Worm (Caenorhabditis elegans) whole organism, midembryonic: ENCODE data around the gene E02H1.6.

Experiments used
- T22C8.4 ChIP-seq: fragments of 200-800 bp; sonication (Bioruptor generic); IDR thresholded peaks from 2 replicates; pipeline ENCODE4 v1.3.6; 2022; ENCODE audit warnings: missing genetic modification characterization, missing compliant biosample characterization
- flt-1 ChIP-seq: fragments of 200-800 bp; sonication (Bioruptor generic); IDR thresholded peaks from 2 replicates; pipeline ENCODE4 v1.3.6; 2022; ENCODE audit warnings: missing genetic modification characterization, missing compliant biosample characterization
- med-1 ChIP-seq: sonication (generic microtip); optimal IDR thresholded peaks from 2 replicates; lab custom pipeline; 2017; ENCODE audit warnings: missing genetic modification characterization, mild to moderate bottlenecking, missing compliant biosample characterization, antibody characterized with exemption, missing genetic modification reagents; ENCODE audit not compliant: insufficient read depth
- ref-1 ChIP-seq: fragments of 200-800 bp; sonication (Bioruptor generic); conservative IDR thresholded peaks from 2 replicates; pipeline ENCODE4 v1.3.6; 2022; ENCODE audit warnings: missing genetic modification reagents, missing genetic modification characterization, missing compliant biosample characterization
- tab-1 ChIP-seq: fragments of 200-800 bp; sonication (Bioruptor generic); IDR thresholded peaks from 2 replicates; pipeline ENCODE4 v1.3.6; 2022; ENCODE audit warnings: missing genetic modification characterization, missing compliant biosample characterization

DNA sequence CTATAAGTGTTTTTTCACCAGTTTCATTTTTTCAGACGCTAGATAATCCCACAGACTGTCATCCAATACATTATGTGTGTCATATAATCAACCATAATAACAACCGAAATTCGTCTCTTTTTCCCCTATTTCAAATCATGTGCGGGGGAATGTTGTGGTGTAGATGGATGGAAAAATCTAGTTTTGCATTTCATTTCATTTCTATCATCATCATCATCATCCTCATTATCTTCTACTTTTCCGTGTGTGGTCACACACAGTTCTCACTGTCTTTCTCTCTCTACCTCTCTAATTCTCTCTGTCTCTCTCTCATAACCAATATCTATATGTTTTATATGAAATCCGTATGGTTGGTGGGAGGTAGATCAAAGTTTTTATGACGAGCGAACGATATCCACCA, 23.1 kb upstream of the E02H1.6 start:
- TF ChIP-seq ref-1 (no peak), flt-1 (GFP tag; lab: Robert Waterston, UW) (no peak), tab-1 (GFP tag; lab: Robert Waterston, UW) (no peak), T22C8.4 (GFP tag; lab: Robert Waterston, UW) (no peak), med-1 (GFP tag; lab: Kevin White, UChicago) (no peak)
